Worm (Caenorhabditis elegans): Measurements from ENCODE around the gene srxa-6.
A peak's percentile ranks its signal among the peaks of the same experiment; 100 is the strongest.

DNA sequence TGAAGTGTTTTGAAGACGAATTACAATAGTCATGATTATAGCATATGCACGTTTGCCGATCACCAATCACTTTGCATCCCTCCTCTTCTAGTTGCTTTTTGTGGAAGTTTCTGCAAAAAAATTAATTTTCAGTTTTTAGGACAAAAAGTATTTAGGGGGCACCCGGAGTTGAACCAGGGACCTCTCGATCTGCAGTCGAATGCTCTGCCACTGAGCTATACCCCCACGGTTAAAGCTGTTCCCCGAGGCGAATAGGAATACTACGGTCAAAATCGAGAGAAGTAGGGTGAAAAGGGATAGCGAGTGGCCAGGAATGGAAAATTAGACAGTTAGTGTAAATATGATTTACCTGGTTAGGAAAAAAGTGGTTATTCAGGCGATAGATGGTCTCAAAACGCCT is 40.8 kb upstream of the srxa-6 start:
- no peak for TF ChIP-seq blmp-1 (tag; optimal IDR thresholded peaks at IDR 0.05)
- peak; percentile 71 for TF ChIP-seq M03D4.4 (tag; optimal IDR thresholded peaks at IDR 0.05)
- TF ChIP-seq mep-1 (tag; optimal IDR thresholded peaks at IDR 0.05) = peak; percentile 45
- TF ChIP-seq lsy-2 (tag; optimal IDR thresholded peaks at IDR 0.05) = no peak
- no peak for TF ChIP-seq nhr-237 (tag; optimal IDR thresholded peaks at IDR 0.05)
